Fruit fly (Drosophila melanogaster) whole organism, prepupa: ENCODE data around the gene Mal-B2.

Source experiments
- Blimp-1 ChIP-seq: fragments of 200-800 bp; sonication (Bioruptor generic); optimal IDR thresholded peaks from 3 replicates; lab custom pipeline; 2017; ENCODE audit warnings: missing biosample characterization, missing genetic modification characterization, mild to moderate bottlenecking, moderate library complexity, missing genetic modification reagents
- CG10631 ChIP-seq: fragments of 200-800 bp; sonication (Bioruptor generic); optimal IDR thresholded peaks from 2 replicates; lab custom pipeline; 2016; ENCODE audit warnings: missing biosample characterization, missing genetic modification characterization
- CG11902 ChIP-seq: fragments of 200-800 bp; sonication (Bioruptor generic); optimal IDR thresholded peaks from 3 replicates; lab custom pipeline; 2016; ENCODE audit warnings: missing biosample characterization, missing genetic modification characterization
- CG15336 ChIP-seq: fragments of 200-800 bp; sonication (Bioruptor generic); IDR thresholded peaks from 2 replicates; pipeline ENCODE4 v1.3.6; 2022; ENCODE audit warnings: missing biosample characterization, missing genetic modification characterization
- CG1621 ChIP-seq: fragments of 200-800 bp; sonication (Bioruptor generic); optimal IDR thresholded peaks from 3 replicates; lab custom pipeline; 2018; ENCODE audit warnings: missing biosample characterization, mild to moderate bottlenecking, missing genetic modification characterization
- CG32006 ChIP-seq: fragments of 200-800 bp; sonication (Bioruptor generic); optimal IDR thresholded peaks from 3 replicates; lab custom pipeline; 2017; ENCODE audit warnings: missing biosample characterization, mild to moderate bottlenecking, missing genetic modification characterization
- CG34406 ChIP-seq: fragments of 200-800 bp; sonication (Bioruptor generic); optimal IDR thresholded peaks from 3 replicates; lab custom pipeline; 2016; ENCODE audit warnings: missing biosample characterization, missing genetic modification characterization
- CG6163 ChIP-seq: fragments of 200-800 bp; sonication (Bioruptor generic); IDR thresholded peaks from 3 replicates; pipeline ENCODE4 v1.3.6; 2022; ENCODE audit warnings: missing biosample characterization, missing genetic modification characterization
- CG6792 ChIP-seq: fragments of 200-800 bp; sonication (Bioruptor generic); optimal IDR thresholded peaks from 3 replicates; lab custom pipeline; 2016; ENCODE audit warnings: missing biosample characterization, missing genetic modification characterization
- CG6808 ChIP-seq: fragments of 200-800 bp; sonication (Bioruptor generic); optimal IDR thresholded peaks from 3 replicates; lab custom pipeline; 2017; ENCODE audit warnings: missing biosample characterization, missing genetic modification characterization, mild to moderate bottlenecking, moderate library complexity, missing genetic modification reagents
- CG6854 ChIP-seq: fragments of 200-800 bp; sonication (Bioruptor generic); optimal IDR thresholded peaks from 2 replicates; lab custom pipeline; 2017; ENCODE audit warnings: missing biosample characterization, mild to moderate bottlenecking, missing genetic modification characterization
- CG9139 ChIP-seq: fragments of 200-800 bp; sonication (Bioruptor generic); optimal IDR thresholded peaks from 3 replicates; lab custom pipeline; 2017; ENCODE audit warnings: missing biosample characterization, mild to moderate bottlenecking, missing genetic modification characterization
- Eip78C ChIP-seq: fragments of 200-800 bp; sonication (Bioruptor generic); peaks from one replicate; lab custom pipeline; 2016; ENCODE audit warnings: missing biosample characterization, missing genetic modification characterization
- Ets96B ChIP-seq: fragments of 200-800 bp; optimal IDR thresholded peaks from 2 replicates; lab custom pipeline; 2019; ENCODE audit warnings: missing biosample characterization, mild to moderate bottlenecking, missing genetic modification characterization, moderate library complexity
- Gug ChIP-seq: fragments of 200-800 bp; sonication (Bioruptor generic); IDR thresholded peaks from 2 replicates; pipeline ENCODE4 v1.3.6; 2022; ENCODE audit warnings: missing biosample characterization, missing genetic modification characterization
- Hr39 ChIP-seq: fragments of 200-800 bp; sonication (Bioruptor generic); optimal IDR thresholded peaks from 2 replicates; lab custom pipeline; 2016; ENCODE audit warnings: missing biosample characterization, missing genetic modification characterization
- Hr4 ChIP-seq: fragments of 200-800 bp; sonication (Bioruptor generic); optimal IDR thresholded peaks from 3 replicates; lab custom pipeline; 2016; ENCODE audit warnings: missing biosample characterization, missing genetic modification characterization
- OdsH ChIP-seq: fragments of 200-800 bp; sonication (Bioruptor generic); optimal IDR thresholded peaks from 3 replicates; lab custom pipeline; 2016; ENCODE audit warnings: missing biosample characterization, missing genetic modification characterization
- Smox ChIP-seq: fragments of 200-800 bp; sonication (Bioruptor generic); optimal IDR thresholded peaks from 3 replicates; lab custom pipeline; 2016; ENCODE audit warnings: missing biosample characterization, missing genetic modification characterization
- Sox14 ChIP-seq: fragments of 200-800 bp; sonication (Bioruptor generic); optimal IDR thresholded peaks from 3 replicates; lab custom pipeline; 2016; ENCODE audit warnings: missing biosample characterization, missing genetic modification characterization
- Sox15 ChIP-seq: fragments of 200-800 bp; sonication (Bioruptor generic); optimal IDR thresholded peaks from 3 replicates; lab custom pipeline; 2016; ENCODE audit warnings: missing biosample characterization, missing genetic modification characterization
- achi ChIP-seq: fragments of 200-800 bp; sonication (Bioruptor generic); optimal IDR thresholded peaks from 3 replicates; lab custom pipeline; 2016; ENCODE audit warnings: missing biosample characterization, missing genetic modification characterization
- acj6 ChIP-seq: fragments of 200-800 bp; sonication (Bioruptor generic); optimal IDR thresholded peaks from 3 replicates; lab custom pipeline; 2016; ENCODE audit warnings: missing biosample characterization, missing genetic modification characterization
- dsx ChIP-seq: fragments of 200-800 bp; optimal IDR thresholded peaks from 3 replicates; lab custom pipeline; 2019; ENCODE audit warnings: missing biosample characterization, mild to moderate bottlenecking, missing genetic modification characterization, moderate library complexity; ENCODE audit not compliant: poor library complexity, severe bottlenecking
- eg ChIP-seq: fragments of 200-800 bp; sonication (Bioruptor generic); IDR thresholded peaks from 3 replicates; pipeline ENCODE4 v1.3.6; 2022; ENCODE audit warnings: missing biosample characterization, missing genetic modification characterization
- esn ChIP-seq: fragments of 200-800 bp; sonication (Bioruptor generic); optimal IDR thresholded peaks from 2 replicates; lab custom pipeline; 2016; ENCODE audit warnings: missing biosample characterization, mild to moderate bottlenecking, missing genetic modification characterization, moderate library complexity
- fd59A ChIP-seq: fragments of 200-800 bp; sonication (Bioruptor generic); optimal IDR thresholded peaks from 2 replicates; lab custom pipeline; 2017; ENCODE audit warnings: missing biosample characterization, mild to moderate bottlenecking, missing genetic modification characterization, missing genetic modification reagents
- fd85E ChIP-seq: fragments of 200-800 bp; sonication (Bioruptor generic); optimal IDR thresholded peaks from 3 replicates; lab custom pipeline; 2016; ENCODE audit warnings: missing biosample characterization, missing genetic modification characterization
- fkh ChIP-seq: fragments of 200-800 bp; sonication (Bioruptor generic); optimal IDR thresholded peaks from 3 replicates; lab custom pipeline; 2017; ENCODE audit warnings: missing biosample characterization, mild to moderate bottlenecking, missing genetic modification characterization, moderate library complexity
- lz ChIP-seq: fragments of 200-800 bp; sonication (Bioruptor generic); optimal IDR thresholded peaks from 3 replicates; lab custom pipeline; 2016; ENCODE audit warnings: missing biosample characterization, missing genetic modification characterization
- net ChIP-seq: fragments of 200-800 bp; sonication (Bioruptor generic); optimal IDR thresholded peaks from 3 replicates; lab custom pipeline; 2016; ENCODE audit warnings: missing biosample characterization, missing genetic modification characterization
- pdm3 ChIP-seq: fragments of 200-800 bp; sonication (Bioruptor generic); optimal IDR thresholded peaks from 3 replicates; lab custom pipeline; 2016; ENCODE audit warnings: missing biosample characterization, missing genetic modification characterization
- salr ChIP-seq, 2 experiments: fragments of 200-800 bp; sonication (Bioruptor generic); optimal IDR thresholded peaks; 3 replicates each; lab custom pipeline; 2016 to 2018; ENCODE audit warnings: missing biosample characterization in 2 of 2, missing genetic modification characterization in 2 of 2, mild to moderate bottlenecking in 1 of 2
- spab ChIP-seq: fragments of 200-800 bp; sonication (Bioruptor generic); optimal IDR thresholded peaks from 2 replicates; lab custom pipeline; 2017; ENCODE audit warnings: missing biosample characterization, mild to moderate bottlenecking, missing genetic modification characterization, missing genetic modification reagents
- ss ChIP-seq, 2 experiments: fragments of 200-800 bp; sonication (Bioruptor generic); optimal IDR thresholded peaks; 2 replicates in 1 of 2; 3 replicates in 1 of 2; lab custom pipeline; 2017 to 2018; ENCODE audit warnings: mild to moderate bottlenecking in 2 of 2, missing biosample characterization in 2 of 2, missing genetic modification characterization in 2 of 2, moderate library complexity in 1 of 2
- svp ChIP-seq: fragments of 200-800 bp; sonication (Bioruptor generic); peaks from one replicate; lab custom pipeline; 2016; ENCODE audit warnings: missing biosample characterization, missing genetic modification characterization
- vri ChIP-seq: fragments of 200-800 bp; sonication (Bioruptor generic); optimal IDR thresholded peaks from 3 replicates; lab custom pipeline; 2016; ENCODE audit warnings: missing biosample characterization, mild to moderate bottlenecking, missing genetic modification characterization

Mal-B2 gene

dm6 chr2L:11808702-11809583 is 40.8 kb upstream of the Mal-B2 start, which contains the start of gene crol (continued):
- no peak for TF ChIP-seq Ets96B (tag; lab: Kevin White, UChicago)
- TF ChIP-seq Sox15 (GFP tag; lab: Kevin White, UChicago): no peak
- TF ChIP-seq CG9139 (GFP tag; lab: Kevin White, UChicago): peak; percentile 29
- TF ChIP-seq CG15336 (GFP tag; lab: Robert Waterston, UW): 0 out of 2 replicates have a peak, but pooled peaks have one; percentile 26
- TF ChIP-seq CG6792 (GFP tag; lab: Kevin White, UChicago): no peak
- no peak for TF ChIP-seq fd59A (GFP tag; lab: Kevin White, UChicago)
- no peak for TF ChIP-seq acj6 (GFP tag; lab: Kevin White, UChicago)
- peak; percentile 5 for TF ChIP-seq CG6854 (GFP tag; lab: Kevin White, UChicago)
- TF ChIP-seq CG32006: no peak

- TF ChIP-seq CG9139 (GFP tag; lab: Kevin White, UChicago) (no peak), CG1621 (tag; lab: Kevin White, UChicago) (no peak), CG15336 (GFP tag; lab: Robert Waterston, UW) (no peak), fd85E (no peak), ss (GFP tag; optimal IDR thresholded peaks at IDR 0.05; lab: Kevin White, UChicago) (no peak), Gug (GFP tag; lab: Robert Waterston, UW) (no peak), Sox14 (GFP tag; lab: Kevin White, UChicago) (no peak), acj6 (GFP tag; lab: Kevin White, UChicago) (no peak), CG10631 (GFP tag; lab: Kevin White, UChicago) (no peak), spab (GFP tag; lab: Kevin White, UChicago) (no peak), Blimp-1 (no peak), eg (GFP tag; lab: Robert Waterston, UW) (no peak), Hr4 (GFP tag; lab: Kevin White, UChicago) (no peak)
Measured at dm6 chr2L:11809823-11810222, 39.9 kb upstream of the Mal-B2 start.

- TF ChIP-seq CG32006 (peak; percentile 40), fd59A (GFP tag; lab: Kevin White, UChicago) (no peak), Eip78C (peak; percentile 82), CG11902 (GFP tag; lab: Kevin White, UChicago) (no peak), OdsH (GFP tag; lab: Kevin White, UChicago) (no peak), Hr4 (GFP tag; lab: Kevin White, UChicago) (peak; percentile 12), Smox (GFP tag; lab: Kevin White, UChicago) (no peak)
Measured at dm6 chr2L:11812781-11813664, 36.7 kb upstream of the Mal-B2 start.

dm6 chr2L:11813665-11814087 is 36.1 kb upstream of the Mal-B2 start, which contains the start of gene CycY:
Gene CycY (minus strand): TSS chr2L:11813780.
- TF ChIP-seq Hr4 (GFP tag; lab: Kevin White, UChicago): peak; percentile 5
- TF ChIP-seq Gug (GFP tag; lab: Robert Waterston, UW): no peak
- TF ChIP-seq Eip78C: peak; percentile 71
- peak; percentile 45 for TF ChIP-seq svp (GFP tag; lab: Kevin White, UChicago)

dm6 chr2L:11816376-11816775 is 33.4 kb upstream of the Mal-B2 start:
- TF ChIP-seq CG6808 (GFP tag; lab: Kevin White, UChicago) (peak; percentile 75), Hr39 (GFP tag; lab: Kevin White, UChicago) (no peak), spab (GFP tag; lab: Kevin White, UChicago) (peak; percentile 75), salr (GFP tag; optimal IDR thresholded peaks at IDR 0.05; lab: Kevin White, UChicago) (peak; percentile 40 to 58), svp (GFP tag; lab: Kevin White, UChicago) (peak; percentile 13), net (GFP tag; lab: Kevin White, UChicago) (peak; percentile 59), fd85E (peak; percentile 20), CG15336 (GFP tag; lab: Robert Waterston, UW) (peak; percentile 25; the same call in 1 of the 2 replicates), esn (peak; percentile 53), CG6792 (GFP tag; lab: Kevin White, UChicago) (peak; percentile 52), CG9139 (GFP tag; lab: Kevin White, UChicago) (peak; percentile 81), pdm3 (GFP tag; lab: Kevin White, UChicago) (peak; percentile 66), vri (peak; percentile 17), fkh (GFP tag; lab: Kevin White, UChicago) (peak; percentile 89), achi (GFP tag; lab: Kevin White, UChicago) (peak; percentile 62), CG6163 (GFP tag; lab: Robert Waterston, UW) (peak; percentile 86), Eip78C (peak; percentile 94), CG34406 (GFP tag; lab: Kevin White, UChicago) (peak; percentile 46), CG6854 (GFP tag; lab: Kevin White, UChicago) (peak; percentile 81), lz (GFP tag; lab: Kevin White, UChicago) (peak; percentile 38), dsx (GFP tag; lab: Kevin White, UChicago) (peak; percentile 24)
